Worm (Caenorhabditis elegans) whole organism, L4 larva: ENCODE results near the gene nspb-4.

Experiments used
- F37D6.2 ChIP-seq: sonication (generic microtip); optimal IDR thresholded peaks from 2 replicates; lab custom pipeline; 2016; ENCODE audit warnings: mild to moderate bottlenecking, missing genetic modification characterization, missing compliant biosample characterization
- T20F7.1 ChIP-seq: fragments of 200-800 bp; sonication (Bioruptor generic); optimal IDR thresholded peaks from 2 replicates; lab custom pipeline; 2018; ENCODE audit warnings: mild to moderate bottlenecking, missing genetic modification characterization, missing compliant biosample characterization
- Y105C5A.15 ChIP-seq: fragments of 200-800 bp; sonication (Bioruptor generic); IDR thresholded peaks from 2 replicates; pipeline ENCODE4 v1.3.6; 2022; ENCODE audit warnings: missing genetic modification characterization, missing compliant biosample characterization
- Y48G9A.11 ChIP-seq: fragments of 200-800 bp; sonication (Bioruptor generic); IDR thresholded peaks from 2 replicates; pipeline ENCODE4 v1.3.6; 2022; ENCODE audit warnings: missing genetic modification reagents, missing genetic modification characterization, missing compliant biosample characterization
- Y5F2A.4 ChIP-seq: fragments of 200-800 bp; sonication (Bioruptor generic); optimal IDR thresholded peaks from 2 replicates; lab custom pipeline; 2018; ENCODE audit warnings: mild to moderate bottlenecking, missing genetic modification characterization, missing compliant biosample characterization
- ZK546.5 ChIP-seq, 2 experiments: sonication (generic microtip); optimal IDR thresholded peaks; 2 replicates each; lab custom pipeline; 2017; ENCODE audit warnings: missing biosample characterization in 2 of 2, missing genetic modification characterization in 2 of 2
- ama-1 ChIP-seq: fragments of 150-350 bp; optimal IDR thresholded peaks from 2 replicates; lab custom pipeline; 2014; ENCODE audit warnings: inconsistent platforms, mixed read lengths
- arid-1 ChIP-seq: fragments of 200-800 bp; sonication (Bioruptor generic); conservative IDR thresholded peaks from 2 replicates; pipeline ENCODE4 v1.3.6; 2022; ENCODE audit warnings: missing genetic modification reagents, missing genetic modification characterization, missing compliant biosample characterization
- attf-4 ChIP-seq: sonication (generic microtip); optimal IDR thresholded peaks from 3 replicates; lab custom pipeline; 2017; ENCODE audit warnings: missing biosample characterization, missing genetic modification characterization
- ceh-20 ChIP-seq: fragments of 200-800 bp; sonication (Bioruptor generic); IDR thresholded peaks from 2 replicates; pipeline ENCODE4 v1.3.6; 2022; ENCODE audit warnings: missing genetic modification reagents, missing genetic modification characterization, missing compliant biosample characterization
- ceh-62 ChIP-seq: sonication (generic microtip); optimal IDR thresholded peaks from 2 replicates; lab custom pipeline; 2017; ENCODE audit warnings: missing biosample characterization, missing genetic modification characterization
- ceh-82 ChIP-seq: sonication (generic microtip); optimal IDR thresholded peaks from 2 replicates; lab custom pipeline; 2017; ENCODE audit warnings: missing biosample characterization, missing genetic modification characterization
- ces-1 ChIP-seq: fragments of 150-350 bp; sonication (generic microtip); optimal IDR thresholded peaks from 4 replicates; lab custom pipeline; 2014; ENCODE audit warnings: missing biosample characterization, missing genetic modification reagents, missing genetic modification characterization
- daf-16 ChIP-seq, 3 experiments: sonication (generic microtip); optimal IDR thresholded peaks; 2 replicates each; lab custom pipeline; 2016 to 2017; ENCODE audit warnings: missing genetic modification characterization in 3 of 3, missing genetic modification reagents in 3 of 3, mild to moderate bottlenecking in 2 of 3, missing compliant biosample characterization in 2 of 3, missing biosample characterization in 1 of 3, moderate library complexity in 1 of 3
- daf-8 ChIP-seq: fragments of 200-800 bp; sonication (Bioruptor generic); IDR thresholded peaks from 2 replicates; pipeline ENCODE4 v1.3.6; 2022; ENCODE audit warnings: missing genetic modification characterization, missing compliant biosample characterization
- dmd-6 ChIP-seq: fragments of 200-800 bp; sonication (Bioruptor generic); IDR thresholded peaks from 2 replicates; pipeline ENCODE4 v1.3.6; 2022; ENCODE audit warnings: missing genetic modification reagents, missing genetic modification characterization, missing compliant biosample characterization
- dmd-8 ChIP-seq: fragments of 200-800 bp; sonication (Bioruptor generic); IDR thresholded peaks from 2 replicates; pipeline ENCODE4 v1.3.6; 2022; ENCODE audit warnings: missing genetic modification characterization, missing compliant biosample characterization
- dpl-1 ChIP-seq: fragments of 150-350 bp; optimal IDR thresholded peaks from 2 replicates; lab custom pipeline; 2014; ENCODE audit warnings: missing biosample characterization, missing genetic modification reagents, missing genetic modification characterization
- dve-1 ChIP-seq: sonication (generic microtip); optimal IDR thresholded peaks from 2 replicates; lab custom pipeline; 2017; ENCODE audit warnings: antibody characterized with exemption, mild to moderate bottlenecking, missing genetic modification characterization, missing compliant biosample characterization; ENCODE audit not compliant: insufficient read depth
- fos-1 ChIP-seq: fragments of 150-350 bp; optimal IDR thresholded peaks from 2 replicates; lab custom pipeline; 2014; ENCODE audit warnings: missing biosample characterization, missing genetic modification characterization
- hif-1 ChIP-seq, 2 experiments: sonication (generic microtip); optimal IDR thresholded peaks; 2 replicates each; lab custom pipeline; 2016 to 2017; ENCODE audit warnings: missing compliant biosample characterization in 2 of 2, missing genetic modification characterization in 2 of 2, missing genetic modification reagents in 2 of 2, missing genotype in 2 of 2, mild to moderate bottlenecking in 1 of 2
- hlh-11 ChIP-seq: fragments of 200-800 bp; sonication (Bioruptor generic); optimal IDR thresholded peaks from 2 replicates; lab custom pipeline; 2018; ENCODE audit warnings: mild to moderate bottlenecking, missing genetic modification characterization, missing compliant biosample characterization
- hlh-30 ChIP-seq: sonication (generic microtip); optimal IDR thresholded peaks from 2 replicates; lab custom pipeline; 2017; ENCODE audit warnings: antibody characterized with exemption, mild to moderate bottlenecking, missing genetic modification characterization, missing compliant biosample characterization; ENCODE audit not compliant: insufficient read depth
- jun-1 ChIP-seq: fragments of 150-350 bp; optimal IDR thresholded peaks from 2 replicates; lab custom pipeline; 2014; ENCODE audit warnings: missing biosample characterization, missing genetic modification reagents, missing genetic modification characterization
- lin-1 ChIP-seq: fragments of 200-800 bp; sonication (Bioruptor generic); IDR thresholded peaks from 2 replicates; pipeline ENCODE4 v1.3.6; 2022; ENCODE audit warnings: missing genetic modification reagents, missing genetic modification characterization, missing compliant biosample characterization
- lin-29 ChIP-seq: fragments of 200-800 bp; sonication (Bioruptor generic); IDR thresholded peaks from 2 replicates; pipeline ENCODE4 v1.3.6; 2022; ENCODE audit warnings: missing genetic modification reagents, missing genetic modification characterization, missing compliant biosample characterization
- lin-38 ChIP-seq: fragments of 200-800 bp; sonication (Bioruptor generic); IDR thresholded peaks from 2 replicates; pipeline ENCODE4 v1.3.6; 2022; ENCODE audit warnings: missing genetic modification reagents, missing genetic modification characterization, missing compliant biosample characterization
- lsy-2 ChIP-seq, 2 experiments: fragments of 150-350 bp in 1 of 2; sonication (generic microtip) in 1 of 2; optimal IDR thresholded peaks; 2 replicates each; lab custom pipeline; 2014 to 2017; ENCODE audit warnings: missing biosample characterization in 2 of 2, missing genetic modification characterization in 2 of 2
- mdt-29 ChIP-seq: fragments of 200-800 bp; sonication (Bioruptor generic); IDR thresholded peaks from 2 replicates; pipeline ENCODE4 v1.3.6; 2022; ENCODE audit warnings: missing genetic modification reagents, missing genetic modification characterization, missing compliant biosample characterization
- mep-1 ChIP-seq: fragments of 150-350 bp; sonication (generic microtip); optimal IDR thresholded peaks from 3 replicates; lab custom pipeline; 2014; ENCODE audit warnings: missing biosample characterization, missing genetic modification characterization
- mes-2 ChIP-seq: sonication (generic microtip); optimal IDR thresholded peaks from 2 replicates; lab custom pipeline; 2016; ENCODE audit warnings: missing genotype, mild to moderate bottlenecking, missing genetic modification characterization, missing compliant biosample characterization; ENCODE audit not compliant: poor library complexity, severe bottlenecking
- mxl-3 ChIP-seq: fragments of 200-800 bp; sonication (Bioruptor generic); optimal IDR thresholded peaks from 2 replicates; lab custom pipeline; 2018; ENCODE audit warnings: mild to moderate bottlenecking, missing genetic modification characterization, missing compliant biosample characterization
- nhr-25 ChIP-seq: sonication (generic microtip); optimal IDR thresholded peaks from 2 replicates; lab custom pipeline; 2017; ENCODE audit warnings: missing genetic modification characterization, mild to moderate bottlenecking, missing compliant biosample characterization, antibody characterized with exemption, moderate library complexity, borderline replicate concordance; ENCODE audit not compliant: insufficient read depth
- nhr-28 ChIP-seq: fragments of 150-350 bp; optimal IDR thresholded peaks from 2 replicates; lab custom pipeline; 2014; ENCODE audit warnings: missing biosample characterization, missing genetic modification characterization
- nhr-77 ChIP-seq: fragments of 150-350 bp; optimal IDR thresholded peaks from 2 replicates; lab custom pipeline; 2014; ENCODE audit warnings: missing biosample characterization, missing genetic modification characterization
- pha-4 ChIP-seq, 2 experiments: fragments of 150-350 bp in 1 of 2; fragments of 200-800 bp in 1 of 2; sonication (Bioruptor generic) in 1 of 2; IDR thresholded peaks in 1 of 2; optimal IDR thresholded peaks in 1 of 2; 2 replicates each; pipeline versions ENCODE4 v1.3.6 to Lab custom; 2014 to 2022; ENCODE audit warnings: missing genetic modification characterization in 2 of 2, missing genetic modification reagents in 2 of 2, missing biosample characterization in 1 of 2, missing compliant biosample characterization in 1 of 2
- php-3 ChIP-seq: fragments of 200-800 bp; sonication (Bioruptor generic); IDR thresholded peaks from 2 replicates; pipeline ENCODE4 v1.3.6; 2022; ENCODE audit warnings: missing genetic modification reagents, missing genetic modification characterization, missing compliant biosample characterization
- pqm-1 ChIP-seq: sonication (generic microtip); optimal IDR thresholded peaks from 2 replicates; lab custom pipeline; 2017; ENCODE audit warnings: missing biosample characterization, missing genetic modification characterization
- rbr-2 ChIP-seq: sonication (generic microtip); optimal IDR thresholded peaks from 2 replicates; lab custom pipeline; 2016; ENCODE audit warnings: missing genotype, missing genetic modification characterization, missing compliant biosample characterization
- saeg-2 ChIP-seq: fragments of 200-800 bp; sonication (Bioruptor generic); IDR thresholded peaks from 2 replicates; pipeline ENCODE4 v1.3.6; 2022; ENCODE audit warnings: missing genetic modification reagents, missing genetic modification characterization, missing compliant biosample characterization
- snpc-4 ChIP-seq: fragments of 150-350 bp; optimal IDR thresholded peaks from 2 replicates; lab custom pipeline; 2014; ENCODE audit warnings: missing biosample characterization, missing genetic modification characterization
- spr-3 ChIP-seq: fragments of 200-800 bp; sonication (Bioruptor generic); optimal IDR thresholded peaks from 2 replicates; lab custom pipeline; 2018; ENCODE audit warnings: mild to moderate bottlenecking, missing genetic modification characterization, missing compliant biosample characterization
- tra-1 ChIP-seq: fragments of 200-800 bp; sonication (Bioruptor generic); IDR thresholded peaks from 2 replicates; pipeline ENCODE4 v1.3.6; 2022; ENCODE audit warnings: missing genetic modification reagents, missing genetic modification characterization, missing compliant biosample characterization
- zag-1 ChIP-seq: fragments of 150-350 bp; optimal IDR thresholded peaks from 2 replicates; lab custom pipeline; 2014; ENCODE audit warnings: missing biosample characterization, missing genetic modification characterization
- zfp-3 ChIP-seq: fragments of 200-800 bp; sonication (Bioruptor generic); conservative IDR thresholded peaks from 2 replicates; pipeline ENCODE4 v1.3.6; 2022; ENCODE audit warnings: missing genetic modification reagents, missing genetic modification characterization, missing compliant biosample characterization
- ztf-11 ChIP-seq: fragments of 150-350 bp; optimal IDR thresholded peaks from 2 replicates; lab custom pipeline; 2014; ENCODE audit warnings: missing biosample characterization, missing genetic modification characterization

Gene nspb-4

ce11 chrIV:6618607-6619006, 20.6 kb downstream of the nspb-4 start:
- TF ChIP-seq dve-1 (tag; lab: Kevin White, UChicago) (peak; percentile 28), nhr-25 (tag; lab: Kevin White, UChicago) (no peak), mxl-3 (GFP tag; lab: Kevin White, UChicago) (peak; percentile 17), daf-8 (GFP tag; lab: Robert Waterston, UW) (no peak), dmd-8 (GFP tag; lab: Robert Waterston, UW) (no peak), ceh-20 (GFP tag; lab: Robert Waterston, UW) (no peak), lin-1 (GFP tag; lab: Robert Waterston, UW) (no peak), nhr-77 (tag; lab: Kevin White, UChicago) (no peak), tra-1 (GFP tag; lab: Robert Waterston, UW) (no peak), ces-1 (no peak), spr-3 (GFP tag; lab: Kevin White, UChicago) (no peak), Y48G9A.11 (GFP tag; lab: Robert Waterston, UW) (no peak), jun-1 (tag; lab: Kevin White, UChicago) (no peak), hlh-30 (tag; lab: Kevin White, UChicago) (peak; percentile 62), dpl-1 (GFP tag; lab: Kevin White, UChicago) (no peak), dmd-6 (GFP tag; lab: Robert Waterston, UW) (peak; percentile 18; the same call in 1 of the 2 replicates), nhr-28 (tag; lab: Kevin White, UChicago) (no peak), php-3 (GFP tag; lab: Robert Waterston, UW) (no peak), zag-1 (tag; lab: Kevin White, UChicago) (no peak), pqm-1 (tag; lab: Kevin White, UChicago) (no peak), Y5F2A.4 (no peak), snpc-4 (tag; lab: Kevin White, UChicago) (no peak), daf-16 (GFP tag; optimal IDR thresholded peaks at IDR 0.05; lab: Kevin White, UChicago) (no peak), daf-16 (tag; optimal IDR thresholded peaks at IDR 0.05; lab: Kevin White, UChicago) (peak; percentile 26), ama-1 (lab: Kevin White, UChicago) (no peak), pha-4 (GFP tag; IDR thresholded peaks at IDR 0.05; lab: Robert Waterston, UW) (peak; percentile 52; the same call in 1 of the 2 replicates), pha-4 (tag; optimal IDR thresholded peaks at IDR 0.05; lab: Kevin White, UChicago) (no peak), arid-1 (no peak), ztf-11 (no peak), mes-2 (tag; lab: Kevin White, UChicago) (no peak), lin-38 (GFP tag; lab: Robert Waterston, UW) (peak; percentile 54), ZK546.5 (tag; optimal IDR thresholded peaks at IDR 0.05; lab: Kevin White, UChicago) (no peak), hif-1 (tag; optimal IDR thresholded peaks at IDR 0.05; lab: Kevin White, UChicago) (peak in 1 of 2 experiments; percentile 12), lsy-2 (tag; optimal IDR thresholded peaks at IDR 0.05; lab: Kevin White, UChicago) (peak in 1 of 2 experiments; percentile 34), F37D6.2 (tag; lab: Kevin White, UChicago) (no peak), Y105C5A.15 (no peak), ceh-82 (tag; lab: Kevin White, UChicago) (no peak), saeg-2 (no peak), T20F7.1 (GFP tag; lab: Kevin White, UChicago) (no peak), rbr-2 (no peak), fos-1 (tag; lab: Kevin White, UChicago) (no peak), hlh-11 (tag; lab: Kevin White, UChicago) (peak; percentile 72), mdt-29 (no peak), lin-29 (no peak), ceh-62 (no peak), mep-1 (tag; lab: Kevin White, UChicago) (peak; percentile 29), zfp-3 (GFP tag; lab: Robert Waterston, UW) (no peak), attf-4 (tag; lab: Kevin White, UChicago) (no peak)
